Worm (Caenorhabditis elegans) whole organism, L4/young adult: Measurements from ENCODE around the gene mccc-2.

Experiments used
- W03F9.2 ChIP-seq: fragments of 150-350 bp; optimal IDR thresholded peaks from 2 replicates; lab custom pipeline; 2014; ENCODE audit warnings: missing biosample characterization, missing genetic modification characterization
- dao-5 ChIP-seq: sonication (generic microtip); optimal IDR thresholded peaks from 2 replicates; lab custom pipeline; 2016; ENCODE audit warnings: missing genotype, missing genetic modification characterization, moderate library complexity, missing compliant biosample characterization
- him-1 ChIP-seq: sonication (generic microtip); optimal IDR thresholded peaks from 2 replicates; lab custom pipeline; 2016; ENCODE audit warnings: missing genotype, missing genetic modification reagents, missing genetic modification characterization, missing compliant biosample characterization

- no peak for TF ChIP-seq dao-5 (tag; lab: Kevin White, UChicago)
- no peak for TF ChIP-seq him-1 (tag; lab: Kevin White, UChicago)
- no peak for TF ChIP-seq W03F9.2 (tag; lab: Kevin White, UChicago)
Measured at ce11 chrIII:9105653-9106052, 16.5 kb upstream of the mccc-2 start.
